Fruit fly (Drosophila melanogaster) whole organism, prepupa: ENCODE data around the gene Cralbp.
A peak's percentile ranks its signal among the peaks of the same experiment; 100 is the strongest.

Experiments used
- CG11294 ChIP-seq: fragments of 200-800 bp; sonication (Bioruptor generic); IDR thresholded peaks from 2 replicates; pipeline ENCODE4 v1.3.6; 2022; ENCODE audit warnings: missing biosample characterization, missing genetic modification characterization
- CG6163 ChIP-seq: fragments of 200-800 bp; sonication (Bioruptor generic); IDR thresholded peaks from 3 replicates; pipeline ENCODE4 v1.3.6; 2022; ENCODE audit warnings: missing biosample characterization, missing genetic modification characterization
- CG6808 ChIP-seq: fragments of 200-800 bp; sonication (Bioruptor generic); optimal IDR thresholded peaks from 3 replicates; lab custom pipeline; 2017; ENCODE audit warnings: missing biosample characterization, missing genetic modification characterization, mild to moderate bottlenecking, moderate library complexity, missing genetic modification reagents
- CG6854 ChIP-seq: fragments of 200-800 bp; sonication (Bioruptor generic); optimal IDR thresholded peaks from 2 replicates; lab custom pipeline; 2017; ENCODE audit warnings: missing biosample characterization, mild to moderate bottlenecking, missing genetic modification characterization
- CG7368 ChIP-seq: fragments of 200-800 bp; sonication (Bioruptor generic); optimal IDR thresholded peaks from 3 replicates; lab custom pipeline; 2016; ENCODE audit warnings: missing biosample characterization, missing genetic modification characterization
- Eip78C ChIP-seq: fragments of 200-800 bp; sonication (Bioruptor generic); peaks from one replicate; lab custom pipeline; 2016; ENCODE audit warnings: missing biosample characterization, missing genetic modification characterization
- Ets21C ChIP-seq: fragments of 200-800 bp; sonication (Bioruptor generic); optimal IDR thresholded peaks from 3 replicates; lab custom pipeline; 2016; ENCODE audit warnings: missing biosample characterization, missing genetic modification characterization
- Gug ChIP-seq: fragments of 200-800 bp; sonication (Bioruptor generic); IDR thresholded peaks from 2 replicates; pipeline ENCODE4 v1.3.6; 2022; ENCODE audit warnings: missing biosample characterization, missing genetic modification characterization
- Met ChIP-seq: fragments of 200-800 bp; sonication (Bioruptor generic); optimal IDR thresholded peaks from 3 replicates; lab custom pipeline; 2016; ENCODE audit warnings: missing biosample characterization, missing genetic modification characterization
- Sox14 ChIP-seq: fragments of 200-800 bp; sonication (Bioruptor generic); optimal IDR thresholded peaks from 3 replicates; lab custom pipeline; 2016; ENCODE audit warnings: missing biosample characterization, missing genetic modification characterization
- dac ChIP-seq: fragments of 200-800 bp; sonication (Bioruptor generic); optimal IDR thresholded peaks from 2 replicates; lab custom pipeline; 2017; ENCODE audit warnings: missing biosample characterization, mild to moderate bottlenecking, missing genetic modification characterization
- dsx ChIP-seq: fragments of 200-800 bp; optimal IDR thresholded peaks from 3 replicates; lab custom pipeline; 2019; ENCODE audit warnings: missing biosample characterization, mild to moderate bottlenecking, missing genetic modification characterization, moderate library complexity; ENCODE audit not compliant: poor library complexity, severe bottlenecking
- spab ChIP-seq: fragments of 200-800 bp; sonication (Bioruptor generic); optimal IDR thresholded peaks from 2 replicates; lab custom pipeline; 2017; ENCODE audit warnings: missing biosample characterization, mild to moderate bottlenecking, missing genetic modification characterization, missing genetic modification reagents
- svp ChIP-seq: fragments of 200-800 bp; sonication (Bioruptor generic); peaks from one replicate; lab custom pipeline; 2016; ENCODE audit warnings: missing biosample characterization, missing genetic modification characterization

Cralbp gene

DNA sequence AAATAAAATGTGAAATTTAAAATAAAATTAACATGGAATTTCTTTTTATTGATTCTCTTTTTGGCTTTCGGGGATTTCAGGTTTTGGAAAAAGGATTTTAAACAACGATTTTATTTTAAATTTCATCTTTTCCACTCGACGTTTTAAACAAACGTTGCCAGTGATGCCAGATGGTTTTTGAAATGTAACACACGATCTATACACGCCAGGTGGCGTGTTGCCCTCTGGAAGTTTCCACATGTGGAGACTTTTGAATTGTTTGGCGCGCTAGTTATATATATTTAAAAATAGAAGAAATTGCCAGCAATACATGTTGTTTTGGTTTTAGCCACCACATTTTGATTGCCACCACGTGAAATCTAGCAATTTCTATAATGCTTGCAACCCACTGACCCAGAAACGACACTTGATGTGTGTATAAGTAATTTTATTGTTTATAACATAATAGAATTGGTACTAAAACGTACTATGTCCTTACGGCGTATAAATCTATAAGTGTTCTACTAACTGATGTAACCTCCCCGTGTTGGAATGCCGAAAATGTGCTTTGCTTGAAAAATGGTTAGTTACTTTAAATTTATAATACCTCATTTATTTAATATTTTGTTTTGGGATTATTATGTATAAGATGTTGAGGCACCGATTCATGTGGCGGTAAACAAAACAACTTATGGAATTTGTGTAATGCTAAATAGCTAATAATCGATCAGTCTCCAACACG, 36.7 kb downstream of the Cralbp start:
- TF ChIP-seq CG6163: no peak
- TF ChIP-seq CG6808 (GFP tag; lab: Kevin White, UChicago): peak; percentile 35
- TF ChIP-seq CG7368 (GFP tag; lab: Kevin White, UChicago): no peak
- TF ChIP-seq Eip78C: peak; percentile 4
- TF ChIP-seq dsx: peak; percentile 35
- no peak for TF ChIP-seq spab (GFP tag; lab: Kevin White, UChicago)
- TF ChIP-seq CG6854 (GFP tag; lab: Kevin White, UChicago): no peak
- TF ChIP-seq CG11294 (GFP tag; lab: Robert Waterston, UW): no peak
- no peak for TF ChIP-seq dac (GFP tag; lab: Kevin White, UChicago)
- no peak for TF ChIP-seq Gug (GFP tag; lab: Robert Waterston, UW)
- no peak for TF ChIP-seq Ets21C (GFP tag; lab: Kevin White, UChicago)
- TF ChIP-seq svp (GFP tag; lab: Kevin White, UChicago): peak; percentile 55
- TF ChIP-seq Met: no peak
- peak; percentile 0 for TF ChIP-seq Sox14
- TF ChIP-seq, all 60 proteins: peak for 5
